Worm (Caenorhabditis elegans) whole organism, young adult: ENCODE measurements around the gene srx-90.
A peak's percentile ranks its signal among the peaks of the same experiment; 100 is the strongest.

Experiments used
- B0336.3 ChIP-seq: fragments of 200-800 bp; sonication (Bioruptor generic); IDR thresholded peaks from 2 replicates; pipeline ENCODE4 v1.3.6; 2022; ENCODE audit warnings: missing genetic modification characterization, missing compliant biosample characterization
- C06A6.2 ChIP-seq: fragments of 200-800 bp; sonication (Bioruptor generic); conservative IDR thresholded peaks from 2 replicates; pipeline ENCODE4 v1.3.6; 2022; ENCODE audit warnings: missing genetic modification characterization, missing compliant biosample characterization
- D2030.7 ChIP-seq: fragments of 200-800 bp; sonication (Bioruptor generic); IDR thresholded peaks from 2 replicates; pipeline ENCODE4 v1.3.6; 2022; ENCODE audit warnings: missing genetic modification reagents, missing genetic modification characterization, missing compliant biosample characterization
- F49E8.2 ChIP-seq: sonication (generic microtip); optimal IDR thresholded peaks from 3 replicates; lab custom pipeline; 2017; ENCODE audit warnings: missing genetic modification characterization, mild to moderate bottlenecking, missing compliant biosample characterization, antibody characterized with exemption, moderate library complexity; ENCODE audit not compliant: insufficient read depth
- F52B5.7 ChIP-seq: sonication (generic microtip); optimal IDR thresholded peaks from 2 replicates; lab custom pipeline; 2016; ENCODE audit warnings: mild to moderate bottlenecking, missing genetic modification characterization, missing compliant biosample characterization
- K11D2.4 ChIP-seq: fragments of 200-800 bp; sonication (Bioruptor generic); IDR thresholded peaks from 2 replicates; pipeline ENCODE4 v1.3.6; 2022; ENCODE audit warnings: missing genetic modification reagents, missing genetic modification characterization, missing compliant biosample characterization
- Y53G8AR.9 ChIP-seq: fragments of 200-800 bp; sonication (Bioruptor generic); conservative IDR thresholded peaks from 2 replicates; pipeline ENCODE4 v1.3.6; 2022; ENCODE audit warnings: missing genetic modification reagents, missing genetic modification characterization, missing compliant biosample characterization
- ZK185.1 ChIP-seq: sonication (generic microtip); optimal IDR thresholded peaks from 2 replicates; lab custom pipeline; 2016; ENCODE audit warnings: mild to moderate bottlenecking, missing genetic modification characterization, missing compliant biosample characterization; ENCODE audit not compliant: poor library complexity, severe bottlenecking
- akir-1 ChIP-seq: fragments of 200-800 bp; sonication (Bioruptor generic); optimal IDR thresholded peaks from 2 replicates; lab custom pipeline; 2018; ENCODE audit warnings: mild to moderate bottlenecking, missing genetic modification characterization, moderate library complexity, missing compliant biosample characterization
- ama-1 ChIP-seq, 3 experiments: fragments of 150-350 bp in 1 of 3; sonication (generic microtip) in 2 of 3; optimal IDR thresholded peaks; 2 replicates each; lab custom pipeline; 2014 to 2018; ENCODE audit warnings: missing biosample characterization in 2 of 3, missing genetic modification characterization in 2 of 3, missing genetic modification reagents in 2 of 3
- aptf-2 ChIP-seq: fragments of 200-800 bp; sonication (Bioruptor generic); conservative IDR thresholded peaks from 2 replicates; pipeline ENCODE4 v1.3.6; 2022; ENCODE audit warnings: missing genetic modification reagents, missing genetic modification characterization, missing compliant biosample characterization
- cebp-1 ChIP-seq, 2 experiments: fragments of 200-800 bp in 1 of 2; sonication (Bioruptor generic) in 1 of 2; sonication (generic microtip) in 1 of 2; IDR thresholded peaks in 1 of 2; optimal IDR thresholded peaks in 1 of 2; 2 replicates each; pipeline versions ENCODE4 v1.3.6 to Lab custom; 2017 to 2022; ENCODE audit warnings: missing compliant biosample characterization in 2 of 2, missing genetic modification characterization in 2 of 2, mild to moderate bottlenecking in 1 of 2, missing genetic modification reagents in 1 of 2, moderate library complexity in 1 of 2
- ceh-27 ChIP-seq: fragments of 200-800 bp; sonication (Bioruptor generic); optimal IDR thresholded peaks from 2 replicates; lab custom pipeline; 2018; ENCODE audit warnings: mild to moderate bottlenecking, missing genetic modification characterization, moderate library complexity, missing compliant biosample characterization
- ceh-40 ChIP-seq: fragments of 200-800 bp; sonication (Bioruptor generic); IDR thresholded peaks from 2 replicates; pipeline ENCODE4 v1.3.6; 2022; ENCODE audit warnings: missing genetic modification characterization, missing compliant biosample characterization
- ceh-58 ChIP-seq: fragments of 200-800 bp; sonication (Bioruptor generic); IDR thresholded peaks from 2 replicates; pipeline ENCODE4 v1.3.6; 2022; ENCODE audit warnings: missing genetic modification characterization, missing compliant biosample characterization
- ceh-91 ChIP-seq: fragments of 200-800 bp; sonication (Bioruptor generic); IDR thresholded peaks from 2 replicates; pipeline ENCODE4 v1.3.6; 2022; ENCODE audit warnings: missing genetic modification reagents, missing genetic modification characterization, missing compliant biosample characterization
- ekl-4 ChIP-seq: fragments of 200-800 bp; sonication (Bioruptor generic); IDR thresholded peaks from 2 replicates; pipeline ENCODE4 v1.3.6; 2022; ENCODE audit warnings: missing genetic modification reagents, missing genetic modification characterization, missing compliant biosample characterization
- hmg-1.2 ChIP-seq: fragments of 200-800 bp; sonication (Bioruptor generic); IDR thresholded peaks from 2 replicates; pipeline ENCODE4 v1.3.6; 2022; ENCODE audit warnings: missing genetic modification reagents, missing genetic modification characterization, missing compliant biosample characterization
- lag-1 ChIP-seq: fragments of 200-800 bp; sonication (Bioruptor generic); IDR thresholded peaks from 2 replicates; pipeline ENCODE4 v1.3.6; 2022; ENCODE audit warnings: missing genetic modification reagents, missing genetic modification characterization, missing compliant biosample characterization
- let-526 ChIP-seq: fragments of 200-800 bp; sonication (Bioruptor generic); IDR thresholded peaks from 2 replicates; pipeline ENCODE4 v1.3.6; 2022; ENCODE audit warnings: missing genetic modification reagents, missing genetic modification characterization, missing compliant biosample characterization
- lin-26 ChIP-seq: fragments of 200-800 bp; sonication (Bioruptor generic); IDR thresholded peaks from 2 replicates; pipeline ENCODE4 v1.3.6; 2022; ENCODE audit warnings: missing genetic modification reagents, missing genetic modification characterization, missing compliant biosample characterization
- lin-35 ChIP-seq, 3 experiments: fragments of 150-350 bp in 2 of 3; sonication (generic microtip) in 1 of 3; optimal IDR thresholded peaks; 2 replicates each; lab custom pipeline; 2014 to 2018; ENCODE audit warnings: missing biosample characterization in 3 of 3, missing genetic modification characterization in 3 of 3, missing genetic modification reagents in 3 of 3
- lin-40 ChIP-seq: sonication (generic microtip); optimal IDR thresholded peaks from 2 replicates; lab custom pipeline; 2016; ENCODE audit warnings: missing genetic modification characterization, mild to moderate bottlenecking, missing compliant biosample characterization, missing genotype, missing genetic modification reagents
- madf-3 ChIP-seq: fragments of 200-800 bp; sonication (Bioruptor generic); IDR thresholded peaks from 2 replicates; pipeline ENCODE4 v1.3.6; 2022; ENCODE audit warnings: missing genetic modification reagents, missing genetic modification characterization, missing compliant biosample characterization
- mcd-1 ChIP-seq: fragments of 200-800 bp; sonication (Bioruptor generic); IDR thresholded peaks from 2 replicates; pipeline ENCODE4 v1.3.6; 2022; ENCODE audit warnings: missing genetic modification reagents, missing genetic modification characterization, missing compliant biosample characterization
- mel-28 ChIP-seq: sonication (generic microtip); optimal IDR thresholded peaks from 2 replicates; lab custom pipeline; 2016; ENCODE audit warnings: borderline replicate concordance, mild to moderate bottlenecking, missing genetic modification characterization, missing compliant biosample characterization
- mxl-1 ChIP-seq: sonication (generic microtip); optimal IDR thresholded peaks from 2 replicates; lab custom pipeline; 2016; ENCODE audit warnings: missing genetic modification characterization, missing compliant biosample characterization
- nhr-120 ChIP-seq: fragments of 200-800 bp; sonication (Bioruptor generic); IDR thresholded peaks from 2 replicates; pipeline ENCODE4 v1.3.6; 2022; ENCODE audit warnings: missing genetic modification characterization, missing compliant biosample characterization
- pbrm-1 ChIP-seq: fragments of 200-800 bp; sonication (Bioruptor generic); IDR thresholded peaks from 2 replicates; pipeline ENCODE4 v1.3.6; 2022; ENCODE audit warnings: missing genetic modification reagents, missing genetic modification characterization, missing compliant biosample characterization
- rcor-1 ChIP-seq: fragments of 200-800 bp; sonication (Bioruptor generic); IDR thresholded peaks from 2 replicates; pipeline ENCODE4 v1.3.6; 2022; ENCODE audit warnings: missing genetic modification reagents, missing genetic modification characterization, missing compliant biosample characterization
- snpc-1.1 ChIP-seq: sonication (generic microtip); optimal IDR thresholded peaks from 2 replicates; lab custom pipeline; 2017; ENCODE audit warnings: missing genetic modification characterization, mild to moderate bottlenecking, missing compliant biosample characterization, antibody characterized with exemption, moderate library complexity, missing genotype, missing genetic modification reagents; ENCODE audit not compliant: insufficient read depth
- snpc-3.4 ChIP-seq: sonication (generic microtip); optimal IDR thresholded peaks from 2 replicates; lab custom pipeline; 2017; ENCODE audit warnings: missing genetic modification characterization, mild to moderate bottlenecking, missing compliant biosample characterization, antibody characterized with exemption, moderate library complexity, missing genotype, missing genetic modification reagents
- zfh-2 ChIP-seq: fragments of 200-800 bp; sonication (Bioruptor generic); conservative IDR thresholded peaks from 2 replicates; pipeline ENCODE4 v1.3.6; 2022; ENCODE audit warnings: missing genetic modification reagents, missing genetic modification characterization, missing compliant biosample characterization
- ztf-26 ChIP-seq: sonication (generic microtip); optimal IDR thresholded peaks from 2 replicates; lab custom pipeline; 2017; ENCODE audit warnings: missing genetic modification characterization, missing compliant biosample characterization

srx-90 gene

DNA sequence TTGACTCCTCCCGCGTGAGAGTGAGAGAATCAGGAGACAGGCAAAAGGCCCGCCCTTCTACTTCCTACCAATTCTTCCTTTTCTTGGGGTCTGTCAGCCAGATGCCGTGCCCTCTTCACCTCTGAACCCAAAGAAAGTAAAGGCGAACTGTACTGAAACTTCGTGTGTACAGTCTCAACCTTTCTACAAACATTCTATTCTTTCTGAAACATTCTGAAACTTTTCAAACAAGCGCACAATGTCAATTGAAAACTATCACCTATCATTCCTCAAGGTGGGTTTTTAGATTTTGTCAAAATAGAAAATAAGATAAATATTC is 48.4 kb upstream of the srx-90 start (continued):
- TF ChIP-seq F49E8.2 (tag; lab: Kevin White, UChicago) (no peak), lin-40 (tag; lab: Kevin White, UChicago) (no peak), mcd-1 (GFP tag; lab: Robert Waterston, UW) (no peak), C06A6.2 (0 out of 2 replicates have a peak, but pooled peaks have one; percentile 7), B0336.3 (no peak), mxl-1 (no peak), ztf-26 (tag; lab: Kevin White, UChicago) (no peak), mel-28 (tag; lab: Kevin White, UChicago) (no peak), madf-3 (GFP tag; lab: Robert Waterston, UW) (no peak), ama-1 (optimal IDR thresholded peaks at IDR 0.05; lab: Kevin White, UChicago) (peak; percentile 52), ama-1 (GFP tag; optimal IDR thresholded peaks at IDR 0.05; lab: Kevin White, UChicago) (no peak), snpc-3.4 (tag; lab: Kevin White, UChicago) (no peak)

- TF ChIP-seq lin-26 (0 out of 2 replicates have a peak, but pooled peaks have one; percentile 17), cebp-1 (GFP tag; IDR thresholded peaks at IDR 0.05; lab: Robert Waterston, UW) (no peak), cebp-1 (tag; optimal IDR thresholded peaks at IDR 0.05; lab: Kevin White, UChicago) (peak; percentile 16), nhr-120 (0 out of 2 replicates have a peak, but pooled peaks have one; percentile 75), C06A6.2 (0 out of 2 replicates have a peak, but pooled peaks have one; percentile 37), snpc-1.1 (tag; lab: Kevin White, UChicago) (no peak), aptf-2 (GFP tag; lab: Robert Waterston, UW) (no peak), akir-1 (GFP tag; lab: Kevin White, UChicago) (peak; percentile 74), ceh-40 (GFP tag; lab: Robert Waterston, UW) (no peak), ceh-58 (GFP tag; lab: Robert Waterston, UW) (0 out of 2 replicates have a peak, but pooled peaks have one; percentile 33), pbrm-1 (GFP tag; lab: Robert Waterston, UW) (peak; percentile 49; the same call in 1 of the 2 replicates), ceh-27 (GFP tag; lab: Kevin White, UChicago) (peak; percentile 27), D2030.7 (GFP tag; lab: Robert Waterston, UW) (no peak), madf-3 (GFP tag; lab: Robert Waterston, UW) (no peak), zfh-2 (GFP tag; lab: Robert Waterston, UW) (peak; percentile 82), hmg-1.2 (GFP tag; lab: Robert Waterston, UW) (no peak), Y53G8AR.9 (GFP tag; lab: Robert Waterston, UW) (0 out of 2 replicates have a peak, but pooled peaks have one; percentile 19), ceh-91 (GFP tag; lab: Robert Waterston, UW) (0 out of 2 replicates have a peak, but pooled peaks have one; percentile 23)
These were observed 48.0 kb upstream of the srx-90 start for ce11 chrV:11532964-11533363.

DNA sequence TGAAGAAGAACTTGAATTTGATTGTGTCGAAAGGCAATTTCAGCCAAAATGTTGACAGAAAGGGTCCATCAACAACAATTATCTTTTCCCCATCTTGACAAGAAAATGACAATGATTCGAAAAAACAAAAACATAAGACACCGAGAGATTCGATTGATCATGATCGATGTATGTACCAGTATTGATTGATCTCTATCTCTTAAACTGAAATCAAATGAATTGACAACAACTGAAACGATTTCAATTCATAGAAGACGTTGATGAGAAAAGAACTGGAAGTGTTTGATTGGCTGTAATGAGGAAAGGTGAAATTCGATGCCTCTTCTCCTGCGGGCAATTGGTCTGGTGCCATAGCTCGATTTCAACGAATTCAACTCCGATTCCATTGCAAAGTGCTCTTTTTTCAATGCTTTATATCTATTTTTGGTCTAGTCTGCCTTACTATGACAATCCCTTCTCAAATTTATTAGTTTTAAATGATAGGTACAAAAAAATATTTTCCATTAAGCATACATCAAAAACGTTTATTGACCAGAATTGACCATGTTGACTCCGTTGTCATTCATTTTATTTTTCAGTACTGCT is 47.5 kb upstream of the srx-90 start:
- TF ChIP-seq ekl-4, result peak; percentile 29; the same call in 1 of the 2 replicates
- TF ChIP-seq K11D2.4 (GFP tag; lab: Robert Waterston, UW), result 0 out of 2 replicates have a peak, but pooled peaks have one; percentile 49
- no peak for TF ChIP-seq snpc-3.4 (tag; lab: Kevin White, UChicago)
- no peak for TF ChIP-seq F52B5.7
- TF ChIP-seq let-526 (GFP tag; lab: Robert Waterston, UW), result 0 out of 2 replicates have a peak, but pooled peaks have one; percentile 53
- TF ChIP-seq rcor-1, result no peak
- TF ChIP-seq lag-1 (GFP tag; lab: Robert Waterston, UW), result no peak
- peak; percentile 11 for TF ChIP-seq ZK185.1 (tag; lab: Kevin White, UChicago)
- peak; percentile 0; the same call in 1 of the 2 replicates for TF ChIP-seq pbrm-1 (GFP tag; lab: Robert Waterston, UW)
- TF ChIP-seq Y53G8AR.9 (GFP tag; lab: Robert Waterston, UW), result 0 out of 2 replicates have a peak, but pooled peaks have one; percentile 14
- TF ChIP-seq lin-35 (GFP tag; optimal IDR thresholded peaks at IDR 0.05; lab: Kevin White, UChicago), result no peak
